Fruit fly (Drosophila melanogaster) S2 (cell line): ENCODE results near the gene Faa.

Experiments used
- CG8478 ChIP-seq: fragments of >200 bp; optimal IDR thresholded peaks from 2 replicates; lab custom pipeline; 2018
- CTCF ChIP-seq, 2 experiments: fragments of >200 bp; optimal IDR thresholded peaks; 2 replicates each; lab custom pipeline; 2018

DNA sequence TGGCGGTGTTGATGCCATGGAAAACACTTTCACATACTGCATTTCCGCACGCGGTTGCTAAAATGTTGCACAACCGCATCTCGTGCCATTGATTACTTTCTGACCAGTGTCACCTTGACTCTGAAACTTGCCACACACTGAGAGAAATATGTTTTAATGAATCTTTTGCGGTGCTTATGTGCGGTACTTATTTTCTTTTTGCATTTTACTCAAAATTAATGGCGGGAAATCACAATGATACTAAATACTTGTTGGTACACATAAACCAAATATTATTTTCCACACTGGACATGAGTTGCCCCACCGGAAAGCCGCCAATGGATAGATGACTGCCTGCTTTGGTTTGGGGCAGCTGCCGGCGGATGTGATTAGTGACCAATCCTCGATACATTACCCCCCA is 16.9 kb downstream of the Faa start:
- TF ChIP-seq CG8478 (lab: Kevin White, UChicago) (no peak), CTCF (optimal IDR thresholded peaks at IDR 0.05; lab: Kevin White, UChicago) (no peak)
